Worm (Caenorhabditis elegans): Measurements from ENCODE around the gene C03B1.3.

The C03B1.3 gene

ce11 chrX:6413583-6413982, 47.8 kb downstream of the C03B1.3 start:
- TF ChIP-seq lsl-1 (GFP tag; optimal IDR thresholded peaks at IDR 0.05), result no peak
- no peak for TF ChIP-seq nfya-1 (tag; optimal IDR thresholded peaks at IDR 0.05; ENCODE audit: borderline replicate concordance, insufficient read depth)
- no peak for TF ChIP-seq lir-1 (GFP tag; conservative IDR thresholded peaks at IDR 0.05)
- TF ChIP-seq snpc-4 (GFP tag; optimal IDR thresholded peaks at IDR 0.05), result no peak
- no peak for TF ChIP-seq snpc-4 (tag; optimal IDR thresholded peaks at IDR 0.05)
- TF ChIP-seq nhr-120 (GFP tag; IDR thresholded peaks at IDR 0.05), result no peak
- TF ChIP-seq egl-18 (GFP tag; IDR thresholded peaks at IDR 0.05), result no peak
- TF ChIP-seq ztf-28 (GFP tag; IDR thresholded peaks at IDR 0.05), result no peak
- no peak for TF ChIP-seq zim-3 (tag; optimal IDR thresholded peaks at IDR 0.05)
- TF ChIP-seq ama-1 (optimal IDR thresholded peaks at IDR 0.05), result no peak
- TF ChIP-seq ama-1 (GFP tag; optimal IDR thresholded peaks at IDR 0.05), result no peak
- TF ChIP-seq fkh-3 (tag; optimal IDR thresholded peaks at IDR 0.05), result no peak
- TF ChIP-seq dpff-1 (tag; optimal IDR thresholded peaks at IDR 0.05), result no peak
- no peak for TF ChIP-seq F55B11.4 (tag; optimal IDR thresholded peaks at IDR 0.05; ENCODE audit: borderline replicate concordance, insufficient read depth)
- TF ChIP-seq sea-2 (GFP tag; IDR thresholded peaks at IDR 0.05), result no peak
- TF ChIP-seq C17E4.6 (GFP tag; IDR thresholded peaks at IDR 0.05), result no peak
